Worm (Caenorhabditis elegans): ENCODE results near the gene Y6D1A.2.

- TF ChIP-seq Y53F4B.3 (GFP tag; IDR thresholded peaks at IDR 0.05) (no peak), Y56A3A.18 (GFP tag; IDR thresholded peaks at IDR 0.05) (no peak), lin-54 (GFP tag; optimal IDR thresholded peaks at IDR 0.05) (no peak), snpc-4 (GFP tag; optimal IDR thresholded peaks at IDR 0.05) (no peak), snpc-4 (tag; optimal IDR thresholded peaks at IDR 0.05) (no peak), aptf-2 (GFP tag; conservative IDR thresholded peaks at IDR 0.05) (no peak), ets-4 (GFP tag; optimal IDR thresholded peaks at IDR 0.05) (no peak), hmg-1.2 (GFP tag; IDR thresholded peaks at IDR 0.05) (no peak), T07F8.4 (tag; optimal IDR thresholded peaks at IDR 0.05) (no peak), athp-1 (tag; optimal IDR thresholded peaks at IDR 0.05) (no peak), egrh-3 (GFP tag; IDR thresholded peaks at IDR 0.05) (no peak), lir-1 (GFP tag; conservative IDR thresholded peaks at IDR 0.05) (no peak), cebp-1 (GFP tag; IDR thresholded peaks at IDR 0.05) (no peak), cebp-1 (tag; optimal IDR thresholded peaks at IDR 0.05) (no peak), F33H1.4 (GFP tag; IDR thresholded peaks at IDR 0.05) (no peak), sptf-2 (GFP tag; optimal IDR thresholded peaks at IDR 0.05) (no peak)
Measured at ce11 chrII:11844072-11844471, 24.3 kb upstream of the Y6D1A.2 start.
